Fruit fly (Drosophila melanogaster): ENCODE measurements around the gene lmgA.

- no peak for TF ChIP-seq psq (optimal IDR thresholded peaks at IDR 0.05)
- no peak for TF ChIP-seq ttk (optimal IDR thresholded peaks at IDR 0.05)
Measured at dm6 chr2L:8490439-8490838, 38.0 kb downstream of the lmgA start, which contains the start of gene CG43400.
